Fruit fly (Drosophila melanogaster) whole organism, adult: ENCODE data around the gene CG32263.

Experiments used
- CG11617 ChIP-seq: fragments of 200-800 bp; sonication (Bioruptor generic); optimal IDR thresholded peaks from 2 replicates; lab custom pipeline; 2017; ENCODE audit warnings: mild to moderate bottlenecking, missing biosample characterization, missing genetic modification reagents, missing genetic modification characterization
- CG12768 ChIP-seq: fragments of 200-800 bp; sonication (Bioruptor generic); optimal IDR thresholded peaks from 2 replicates; lab custom pipeline; 2017; ENCODE audit warnings: missing biosample characterization, missing genetic modification characterization, mild to moderate bottlenecking, moderate library complexity, missing genetic modification reagents
- CG14711 ChIP-seq: fragments of 200-800 bp; sonication (Bioruptor generic); optimal IDR thresholded peaks from 2 replicates; lab custom pipeline; 2018; ENCODE audit warnings: missing biosample characterization, mild to moderate bottlenecking, missing genetic modification characterization, moderate library complexity
- CG1620 ChIP-seq: fragments of 200-800 bp; sonication (Bioruptor generic); optimal IDR thresholded peaks from 2 replicates; lab custom pipeline; 2016; ENCODE audit warnings: missing biosample characterization, missing genetic modification characterization
- CG33017 ChIP-seq: fragments of 200-800 bp; sonication (Bioruptor generic); optimal IDR thresholded peaks from 2 replicates; lab custom pipeline; 2018; ENCODE audit warnings: missing biosample characterization, mild to moderate bottlenecking, missing genetic modification characterization, moderate library complexity
- CG5204 ChIP-seq: fragments of 200-800 bp; sonication (Bioruptor generic); optimal IDR thresholded peaks from 2 replicates; lab custom pipeline; 2016; ENCODE audit warnings: missing biosample characterization, missing genetic modification characterization
- CG7045 ChIP-seq: fragments of 200-800 bp; sonication (Bioruptor generic); optimal IDR thresholded peaks from 2 replicates; lab custom pipeline; 2017; ENCODE audit warnings: missing biosample characterization, mild to moderate bottlenecking, missing genetic modification characterization
- CG7101 ChIP-seq: fragments of 200-800 bp; sonication (Bioruptor generic); optimal IDR thresholded peaks from 2 replicates; lab custom pipeline; 2018; ENCODE audit warnings: missing biosample characterization, mild to moderate bottlenecking, missing genetic modification characterization, moderate library complexity
- Clk ChIP-seq: fragments of 200-800 bp; sonication (Bioruptor generic); optimal IDR thresholded peaks from 2 replicates; lab custom pipeline; 2017; ENCODE audit warnings: missing biosample characterization, missing genetic modification characterization
- Crg-1 ChIP-seq: fragments of 200-800 bp; sonication (Bioruptor generic); optimal IDR thresholded peaks from 2 replicates; lab custom pipeline; 2016; ENCODE audit warnings: missing biosample characterization, missing genetic modification characterization
- Hr96 ChIP-seq: fragments of 200-800 bp; sonication (Bioruptor generic); optimal IDR thresholded peaks from 2 replicates; lab custom pipeline; 2016; ENCODE audit warnings: missing biosample characterization, missing genetic modification characterization
- Mnt ChIP-seq: fragments of 200-800 bp; sonication (Bioruptor generic); optimal IDR thresholded peaks from 2 replicates; lab custom pipeline; 2016; ENCODE audit warnings: missing biosample characterization, mild to moderate bottlenecking, missing genetic modification characterization
- bab1 ChIP-seq: fragments of 200-800 bp; sonication (Bioruptor generic); optimal IDR thresholded peaks from 3 replicates; lab custom pipeline; 2019; ENCODE audit warnings: missing biosample characterization, mild to moderate bottlenecking, missing genetic modification characterization, moderate library complexity
- cic ChIP-seq: fragments of 200-800 bp; sonication (Bioruptor generic); optimal IDR thresholded peaks from 2 replicates; lab custom pipeline; 2017; ENCODE audit warnings: missing biosample characterization, mild to moderate bottlenecking, missing genetic modification characterization, moderate library complexity
- cnc ChIP-seq, 2 experiments: fragments of >200 bp; optimal IDR thresholded peaks; 2 replicates each; lab custom pipeline; 2017
- kay ChIP-seq: fragments of 200-800 bp; sonication (Bioruptor generic); peaks from one replicate; lab custom pipeline; 2016; ENCODE audit warnings: missing biosample characterization, missing genetic modification characterization, borderline replicate concordance
- ovo ChIP-seq: fragments of 200-800 bp; sonication (Bioruptor generic); optimal IDR thresholded peaks from 2 replicates; lab custom pipeline; 2016; ENCODE audit warnings: missing biosample characterization, missing genetic modification characterization
- pad ChIP-seq: fragments of 200-800 bp; sonication (Bioruptor generic); optimal IDR thresholded peaks from 3 replicates; lab custom pipeline; 2017; ENCODE audit warnings: missing biosample characterization, missing genetic modification characterization, mild to moderate bottlenecking, moderate library complexity, missing genetic modification reagents
- tj ChIP-seq: fragments of 200-800 bp; sonication (Bioruptor generic); optimal IDR thresholded peaks from 3 replicates; lab custom pipeline; 2017; ENCODE audit warnings: missing biosample characterization, mild to moderate bottlenecking, missing genetic modification characterization, moderate library complexity
- toe ChIP-seq: fragments of 200-800 bp; sonication (Bioruptor generic); optimal IDR thresholded peaks from 2 replicates; lab custom pipeline; 2016; ENCODE audit warnings: missing biosample characterization, missing genetic modification characterization

CG32263 gene

DNA sequence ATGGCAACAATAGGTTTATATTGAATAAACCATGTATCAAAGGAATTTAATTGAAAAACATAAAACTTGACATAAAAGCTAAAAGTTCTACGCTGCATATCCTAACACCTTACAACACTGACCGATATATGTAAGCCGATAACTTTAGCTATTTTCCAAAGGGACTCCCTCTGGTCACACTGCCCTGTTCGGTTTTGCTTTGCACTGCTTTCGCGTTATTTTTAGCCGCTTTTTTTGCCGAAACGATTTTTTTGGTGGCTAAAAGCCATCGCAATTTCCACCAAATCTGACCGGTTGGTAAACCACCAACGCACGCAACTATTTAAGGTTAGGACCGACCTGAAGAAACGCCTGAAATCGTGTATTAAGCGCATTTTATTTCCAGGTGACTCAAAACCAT lies at the start of gene CG32263, which contains the start of gene PIG-B:
Gene CG32263 (minus strand): TSS at position 26 of the 400 bp plus-strand sequence.
Gene PIG-B (plus strand): TSS at position 175 of the 400 bp plus-strand sequence.
- TF ChIP-seq cnc (optimal IDR thresholded peaks at IDR 0.05; lab: Kevin White, UChicago) (no peak), CG7101 (tag; lab: Kevin White, UChicago) (peak; percentile 1), kay (GFP tag; lab: Kevin White, UChicago) (no peak), CG7045 (no peak), tj (peak; percentile 1), CG12768 (GFP tag; lab: Kevin White, UChicago) (no peak), CG14711 (tag; lab: Kevin White, UChicago) (peak; percentile 7), Hr96 (no peak), bab1 (GFP tag; lab: Kevin White, UChicago) (peak; percentile 33), toe (GFP tag; lab: Kevin White, UChicago) (no peak), Mnt (GFP tag; lab: Kevin White, UChicago) (peak; percentile 8), CG11617 (GFP tag; lab: Kevin White, UChicago) (no peak), CG5204 (GFP tag; lab: Kevin White, UChicago) (no peak), CG1620 (GFP tag; lab: Kevin White, UChicago) (no peak), CG33017 (tag; lab: Kevin White, UChicago) (no peak), ovo (no peak), Clk (GFP tag; lab: Kevin White, UChicago) (no peak), Crg-1 (GFP tag; lab: Kevin White, UChicago) (no peak), cic (no peak), pad (GFP tag; lab: Kevin White, UChicago) (peak; percentile 4)

DNA sequence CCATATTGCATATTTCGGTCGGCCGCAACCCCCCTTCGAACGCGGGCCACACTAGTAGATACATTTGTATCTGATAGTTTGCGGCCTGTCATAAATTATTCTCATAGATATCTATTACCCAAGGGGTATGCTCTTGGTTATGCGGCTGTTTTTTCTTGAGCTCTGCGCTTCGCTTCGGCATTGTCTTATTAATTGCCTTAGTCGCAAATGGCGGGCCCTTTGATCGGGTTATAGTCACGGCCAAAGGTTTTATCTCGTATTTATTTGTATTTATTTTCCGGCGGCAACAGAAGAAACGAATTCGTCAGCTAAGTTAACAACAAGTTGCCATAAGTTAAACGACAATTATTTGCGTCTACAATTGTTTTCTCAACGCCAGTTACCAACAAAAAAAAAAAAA lies 45.1 kb upstream of the CG32263 start:
- TF ChIP-seq CG1620 (GFP tag; lab: Kevin White, UChicago) (no peak), kay (GFP tag; lab: Kevin White, UChicago) (peak; percentile 61)

DNA sequence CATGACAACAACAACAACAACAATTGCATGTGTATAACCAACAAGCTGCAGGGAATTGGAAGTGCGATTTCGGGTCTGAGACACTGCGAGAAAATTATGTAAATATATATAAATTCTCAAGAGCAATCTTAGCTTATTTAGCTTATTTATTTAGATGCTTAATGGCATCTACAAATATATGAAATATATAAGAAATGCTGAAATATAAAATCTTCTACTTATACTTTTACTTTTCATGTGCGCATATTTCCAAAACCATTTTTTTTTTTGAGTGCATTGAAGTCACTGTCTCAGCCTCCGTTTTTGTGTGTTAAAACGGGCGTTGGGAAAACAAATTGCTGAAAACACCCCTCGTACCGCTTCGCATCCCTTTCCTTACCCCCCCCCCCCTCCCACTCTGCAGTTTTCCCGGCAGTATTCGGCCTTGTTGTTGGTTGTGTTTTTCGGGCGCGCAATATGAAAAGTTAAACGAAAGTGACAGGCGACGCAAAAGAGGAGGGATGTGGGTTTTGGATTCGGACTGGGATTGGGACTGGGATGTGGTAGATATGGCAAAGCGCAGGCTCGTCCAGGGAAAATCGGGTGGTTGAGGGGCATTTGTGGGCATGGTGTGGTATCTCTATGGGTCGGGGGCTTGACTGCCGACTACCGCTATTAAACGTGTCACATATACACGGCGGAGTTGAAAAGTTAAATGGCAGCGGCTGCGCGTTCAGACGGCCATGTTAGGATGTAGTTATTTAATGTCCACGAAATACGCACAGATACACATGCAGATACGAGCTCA lies 44.5 kb upstream of the CG32263 start:
- TF ChIP-seq CG7045 (no peak), toe (GFP tag; lab: Kevin White, UChicago) (no peak), ovo (no peak), kay (GFP tag; lab: Kevin White, UChicago) (no peak), cic (no peak), bab1 (GFP tag; lab: Kevin White, UChicago) (no peak), CG14711 (tag; lab: Kevin White, UChicago) (no peak), CG1620 (GFP tag; lab: Kevin White, UChicago) (no peak), CG33017 (tag; lab: Kevin White, UChicago) (no peak), Crg-1 (GFP tag; lab: Kevin White, UChicago) (no peak)

dm6 chr3L:3852842-3853241 lies 41.9 kb upstream of the CG32263 start:
- TF ChIP-seq toe (GFP tag; lab: Kevin White, UChicago): no peak
- TF ChIP-seq CG11617 (GFP tag; lab: Kevin White, UChicago): no peak
- no peak for TF ChIP-seq CG1620 (GFP tag; lab: Kevin White, UChicago)
- no peak for TF ChIP-seq CG33017 (tag; lab: Kevin White, UChicago)
- no peak for TF ChIP-seq cnc (optimal IDR thresholded peaks at IDR 0.05; lab: Kevin White, UChicago)

dm6 chr3L:3851847-3852246 lies 40.9 kb upstream of the CG32263 start:
- no peak for TF ChIP-seq Mnt (GFP tag; lab: Kevin White, UChicago)
- TF ChIP-seq cic: no peak
- no peak for TF ChIP-seq Crg-1 (GFP tag; lab: Kevin White, UChicago)
- TF ChIP-seq CG14711 (tag; lab: Kevin White, UChicago): no peak

dm6 chr3L:3851048-3851447 lies 40.1 kb upstream of the CG32263 start:
- no peak for TF ChIP-seq tj
- TF ChIP-seq pad (GFP tag; lab: Kevin White, UChicago): no peak
- TF ChIP-seq cnc (optimal IDR thresholded peaks at IDR 0.05; lab: Kevin White, UChicago): no peak
- no peak for TF ChIP-seq CG11617 (GFP tag; lab: Kevin White, UChicago)
- TF ChIP-seq CG12768 (GFP tag; lab: Kevin White, UChicago): no peak
- no peak for TF ChIP-seq toe (GFP tag; lab: Kevin White, UChicago)
- TF ChIP-seq CG14711 (tag; lab: Kevin White, UChicago): no peak
- no peak for TF ChIP-seq CG33017 (tag; lab: Kevin White, UChicago)
- TF ChIP-seq ovo: no peak
- no peak for TF ChIP-seq kay (GFP tag; lab: Kevin White, UChicago)
- no peak for TF ChIP-seq Hr96
- no peak for TF ChIP-seq cic
- TF ChIP-seq CG5204 (GFP tag; lab: Kevin White, UChicago): no peak
- no peak for TF ChIP-seq Crg-1 (GFP tag; lab: Kevin White, UChicago)
- no peak for TF ChIP-seq CG7045
- TF ChIP-seq CG7101 (tag; lab: Kevin White, UChicago): no peak
- TF ChIP-seq Clk (GFP tag; lab: Kevin White, UChicago): no peak
- no peak for TF ChIP-seq Mnt (GFP tag; lab: Kevin White, UChicago)
- no peak for TF ChIP-seq CG1620 (GFP tag; lab: Kevin White, UChicago)
